Worm (Caenorhabditis elegans) whole organism, young adult: ENCODE data around the gene F46C3.7.

Source experiments
- C06A6.2 ChIP-seq: fragments of 200-800 bp; sonication (Bioruptor generic); conservative IDR thresholded peaks from 2 replicates; pipeline ENCODE4 v1.3.6; 2022; ENCODE audit warnings: missing genetic modification characterization, missing compliant biosample characterization
- D2030.7 ChIP-seq: fragments of 200-800 bp; sonication (Bioruptor generic); IDR thresholded peaks from 2 replicates; pipeline ENCODE4 v1.3.6; 2022; ENCODE audit warnings: missing genetic modification reagents, missing genetic modification characterization, missing compliant biosample characterization
- F22D6.2 ChIP-seq: sonication (generic microtip); optimal IDR thresholded peaks from 2 replicates; lab custom pipeline; 2016; ENCODE audit warnings: mild to moderate bottlenecking, missing genetic modification characterization, missing compliant biosample characterization
- F23B12.7 ChIP-seq: sonication (generic microtip); optimal IDR thresholded peaks from 2 replicates; lab custom pipeline; 2017; ENCODE audit warnings: missing genetic modification characterization, mild to moderate bottlenecking, missing compliant biosample characterization, antibody characterized with exemption, moderate library complexity; ENCODE audit not compliant: insufficient read depth
- F57A8.1 ChIP-seq: fragments of 200-800 bp; sonication (Bioruptor generic); optimal IDR thresholded peaks from 2 replicates; lab custom pipeline; 2018; ENCODE audit warnings: mild to moderate bottlenecking, missing genetic modification characterization, moderate library complexity, missing compliant biosample characterization
- K12H6.12 ChIP-seq: fragments of 200-800 bp; sonication (Bioruptor generic); optimal IDR thresholded peaks from 2 replicates; lab custom pipeline; 2018; ENCODE audit warnings: mild to moderate bottlenecking, missing genetic modification characterization, missing compliant biosample characterization
- T07F8.4 ChIP-seq: sonication (generic microtip); optimal IDR thresholded peaks from 2 replicates; lab custom pipeline; 2016; ENCODE audit warnings: mild to moderate bottlenecking, missing genetic modification characterization, moderate library complexity, missing compliant biosample characterization
- Y79H2A.3 ChIP-seq: fragments of 200-800 bp; sonication (Bioruptor generic); conservative IDR thresholded peaks from 2 replicates; pipeline ENCODE4 v1.3.6; 2022; ENCODE audit warnings: missing genetic modification reagents, missing genetic modification characterization, missing compliant biosample characterization
- akir-1 ChIP-seq: fragments of 200-800 bp; sonication (Bioruptor generic); optimal IDR thresholded peaks from 2 replicates; lab custom pipeline; 2018; ENCODE audit warnings: mild to moderate bottlenecking, missing genetic modification characterization, moderate library complexity, missing compliant biosample characterization
- ama-1 ChIP-seq, 3 experiments: fragments of 150-350 bp in 1 of 3; sonication (generic microtip) in 2 of 3; optimal IDR thresholded peaks; 2 replicates each; lab custom pipeline; 2014 to 2018; ENCODE audit warnings: missing biosample characterization in 2 of 3, missing genetic modification characterization in 2 of 3, missing genetic modification reagents in 2 of 3
- athp-1 ChIP-seq: sonication (generic microtip); optimal IDR thresholded peaks from 2 replicates; lab custom pipeline; 2017; ENCODE audit warnings: mild to moderate bottlenecking, missing genetic modification characterization, missing compliant biosample characterization
- ccch-3 ChIP-seq: fragments of 200-800 bp; sonication (Bioruptor generic); optimal IDR thresholded peaks from 2 replicates; lab custom pipeline; 2018; ENCODE audit warnings: mild to moderate bottlenecking, missing genetic modification characterization, missing compliant biosample characterization
- cebp-2 ChIP-seq: fragments of 200-800 bp; sonication (Bioruptor generic); IDR thresholded peaks from 2 replicates; pipeline ENCODE4 v1.3.6; 2022; ENCODE audit warnings: missing genetic modification characterization, missing compliant biosample characterization
- ceh-91 ChIP-seq: fragments of 200-800 bp; sonication (Bioruptor generic); IDR thresholded peaks from 2 replicates; pipeline ENCODE4 v1.3.6; 2022; ENCODE audit warnings: missing genetic modification reagents, missing genetic modification characterization, missing compliant biosample characterization
- chd-7 ChIP-seq: sonication (generic microtip); optimal IDR thresholded peaks from 2 replicates; lab custom pipeline; 2016; ENCODE audit warnings: mild to moderate bottlenecking, missing genetic modification characterization, moderate library complexity, missing compliant biosample characterization
- die-1 ChIP-seq: sonication (generic microtip); optimal IDR thresholded peaks from 2 replicates; lab custom pipeline; 2016; ENCODE audit warnings: missing genotype, mild to moderate bottlenecking, missing genetic modification characterization, missing compliant biosample characterization
- dox-1 ChIP-seq: fragments of 200-800 bp; sonication (Bioruptor generic); IDR thresholded peaks from 2 replicates; pipeline ENCODE4 v1.3.6; 2022; ENCODE audit warnings: missing genetic modification reagents, missing genetic modification characterization, missing compliant biosample characterization
- dpff-1 ChIP-seq: sonication (generic microtip); optimal IDR thresholded peaks from 2 replicates; lab custom pipeline; 2017; ENCODE audit warnings: mild to moderate bottlenecking, missing genetic modification characterization, missing compliant biosample characterization
- dpl-1 ChIP-seq: fragments of 150-350 bp; optimal IDR thresholded peaks from 2 replicates; lab custom pipeline; 2014; ENCODE audit warnings: missing biosample characterization, missing genetic modification reagents, missing genetic modification characterization
- egl-18 ChIP-seq: fragments of 200-800 bp; sonication (Bioruptor generic); IDR thresholded peaks from 2 replicates; pipeline ENCODE4 v1.3.6; 2022; ENCODE audit warnings: missing genetic modification reagents, missing genetic modification characterization, missing compliant biosample characterization
- ekl-4 ChIP-seq: fragments of 200-800 bp; sonication (Bioruptor generic); IDR thresholded peaks from 2 replicates; pipeline ENCODE4 v1.3.6; 2022; ENCODE audit warnings: missing genetic modification reagents, missing genetic modification characterization, missing compliant biosample characterization
- hlh-26 ChIP-seq: fragments of 200-800 bp; sonication (Bioruptor generic); conservative IDR thresholded peaks from 2 replicates; pipeline ENCODE4 v1.3.6; 2022; ENCODE audit warnings: missing genetic modification reagents, missing genetic modification characterization, missing compliant biosample characterization
- hrde-1 ChIP-seq: sonication (generic microtip); optimal IDR thresholded peaks from 2 replicates; lab custom pipeline; 2016; ENCODE audit warnings: missing genetic modification characterization, mild to moderate bottlenecking, missing compliant biosample characterization, moderate library complexity, missing genotype, missing genetic modification reagents, borderline replicate concordance
- madf-10 ChIP-seq: sonication (generic microtip); optimal IDR thresholded peaks from 2 replicates; lab custom pipeline; 2016; ENCODE audit warnings: mild to moderate bottlenecking, missing genetic modification characterization, missing compliant biosample characterization
- madf-3 ChIP-seq: fragments of 200-800 bp; sonication (Bioruptor generic); IDR thresholded peaks from 2 replicates; pipeline ENCODE4 v1.3.6; 2022; ENCODE audit warnings: missing genetic modification reagents, missing genetic modification characterization, missing compliant biosample characterization
- madf-6 ChIP-seq: fragments of 200-800 bp; sonication (Bioruptor generic); IDR thresholded peaks from 2 replicates; pipeline ENCODE4 v1.3.6; 2022; ENCODE audit warnings: missing genetic modification reagents, missing genetic modification characterization, missing compliant biosample characterization
- madf-8 ChIP-seq: fragments of 200-800 bp; sonication (Bioruptor generic); conservative IDR thresholded peaks from 2 replicates; pipeline ENCODE4 v1.3.6; 2022; ENCODE audit warnings: missing genetic modification reagents, missing genetic modification characterization, missing compliant biosample characterization
- mes-4 ChIP-seq: sonication (generic microtip); optimal IDR thresholded peaks from 2 replicates; lab custom pipeline; 2016; ENCODE audit warnings: missing genotype, missing genetic modification characterization, missing compliant biosample characterization
- mxl-1 ChIP-seq: sonication (generic microtip); optimal IDR thresholded peaks from 2 replicates; lab custom pipeline; 2016; ENCODE audit warnings: missing genetic modification characterization, missing compliant biosample characterization
- nhr-120 ChIP-seq: fragments of 200-800 bp; sonication (Bioruptor generic); IDR thresholded peaks from 2 replicates; pipeline ENCODE4 v1.3.6; 2022; ENCODE audit warnings: missing genetic modification characterization, missing compliant biosample characterization
- nhr-27 ChIP-seq: fragments of 200-800 bp; sonication (Bioruptor generic); optimal IDR thresholded peaks from 2 replicates; lab custom pipeline; 2018; ENCODE audit warnings: mild to moderate bottlenecking, missing genetic modification characterization, moderate library complexity, missing compliant biosample characterization
- nhr-90 ChIP-seq: sonication (generic microtip); optimal IDR thresholded peaks from 2 replicates; lab custom pipeline; 2016; ENCODE audit warnings: missing genotype, mild to moderate bottlenecking, missing genetic modification characterization, missing compliant biosample characterization
- pha-4 ChIP-seq: fragments of 150-350 bp; sonication (generic microtip); optimal IDR thresholded peaks from 2 replicates; lab custom pipeline; 2014; ENCODE audit warnings: missing biosample characterization, missing genetic modification reagents, missing genetic modification characterization
- rcor-1 ChIP-seq: fragments of 200-800 bp; sonication (Bioruptor generic); IDR thresholded peaks from 2 replicates; pipeline ENCODE4 v1.3.6; 2022; ENCODE audit warnings: missing genetic modification reagents, missing genetic modification characterization, missing compliant biosample characterization
- sea-2 ChIP-seq: fragments of 200-800 bp; sonication (Bioruptor generic); IDR thresholded peaks from 2 replicates; pipeline ENCODE4 v1.3.6; 2022; ENCODE audit warnings: missing genetic modification characterization, missing compliant biosample characterization
- snpc-4 ChIP-seq, 5 experiments: fragments of 150-350 bp in 1 of 5; sonication (generic microtip) in 4 of 5; optimal IDR thresholded peaks; 2 replicates each; lab custom pipeline; 2014 to 2018; ENCODE audit warnings: missing genetic modification characterization in 5 of 5, missing biosample characterization in 3 of 5, antibody characterized with exemption in 2 of 5, mild to moderate bottlenecking in 2 of 5, missing compliant biosample characterization in 2 of 5, missing genotype in 2 of 5, moderate library complexity in 2 of 5, missing genetic modification reagents in 1 of 5
- tbp1 ChIP-seq: fragments of 200-800 bp; sonication (Bioruptor generic); optimal IDR thresholded peaks from 2 replicates; lab custom pipeline; 2018; ENCODE audit warnings: mild to moderate bottlenecking, missing genetic modification characterization, missing compliant biosample characterization
- ztf-18 ChIP-seq: sonication (generic microtip); optimal IDR thresholded peaks from 2 replicates; lab custom pipeline; 2016; ENCODE audit warnings: missing genotype, mild to moderate bottlenecking, missing genetic modification characterization, missing compliant biosample characterization
- ztf-25 ChIP-seq: fragments of 200-800 bp; sonication (Bioruptor generic); IDR thresholded peaks from 2 replicates; pipeline ENCODE4 v1.3.6; 2022; ENCODE audit warnings: missing genetic modification reagents, missing genetic modification characterization, missing compliant biosample characterization
- ztf-28 ChIP-seq: fragments of 200-800 bp; sonication (Bioruptor generic); IDR thresholded peaks from 2 replicates; pipeline ENCODE4 v1.3.6; 2022; ENCODE audit warnings: missing genetic modification reagents, missing genetic modification characterization, missing compliant biosample characterization

F46C3.7 gene

ce11 chrX:11467320-11467732 is 27.5 kb downstream of the F46C3.7 start (continued):
- no peak for TF ChIP-seq madf-6 (GFP tag; lab: Robert Waterston, UW)
- TF ChIP-seq tbp1 (GFP tag; lab: Kevin White, UChicago) = no peak
- no peak for TF ChIP-seq egl-18 (GFP tag; lab: Robert Waterston, UW)
- no peak for TF ChIP-seq pha-4 (tag; lab: Kevin White, UChicago)
- TF ChIP-seq dox-1 (GFP tag; lab: Robert Waterston, UW) = peak; percentile 44; the same call in 1 of the 2 replicates
- no peak for TF ChIP-seq hrde-1 (tag; lab: Kevin White, UChicago)
- no peak for TF ChIP-seq ccch-3
- no peak for TF ChIP-seq ceh-91 (GFP tag; lab: Robert Waterston, UW)
- TF ChIP-seq chd-7 (tag; lab: Kevin White, UChicago) = peak; percentile 60
- no peak for TF ChIP-seq F57A8.1 (GFP tag; lab: Kevin White, UChicago)
- TF ChIP-seq Y79H2A.3 (GFP tag; lab: Robert Waterston, UW) = no peak
- TF ChIP-seq cebp-2 (GFP tag; lab: Robert Waterston, UW) = no peak
- TF ChIP-seq madf-10 (tag; lab: Kevin White, UChicago) = peak; percentile 25
- TF ChIP-seq die-1 (tag; lab: Kevin White, UChicago) = no peak
- no peak for TF ChIP-seq ztf-28 (GFP tag; lab: Robert Waterston, UW)
- TF ChIP-seq T07F8.4 (tag; lab: Kevin White, UChicago) = no peak
- no peak for TF ChIP-seq nhr-120 (GFP tag; lab: Robert Waterston, UW)
- no peak for TF ChIP-seq akir-1 (GFP tag; lab: Kevin White, UChicago)
- TF ChIP-seq athp-1 = no peak
- no peak for TF ChIP-seq nhr-27 (tag; lab: Kevin White, UChicago)
- TF ChIP-seq hlh-26 (GFP tag; lab: Robert Waterston, UW) = no peak
- TF ChIP-seq sea-2 = no peak
- no peak for TF ChIP-seq D2030.7 (GFP tag; lab: Robert Waterston, UW)
- no peak for TF ChIP-seq mes-4 (tag; lab: Kevin White, UChicago)
- TF ChIP-seq F23B12.7 = no peak
- no peak for TF ChIP-seq ekl-4 (GFP tag; lab: Robert Waterston, UW)
- no peak for TF ChIP-seq rcor-1 (GFP tag; lab: Robert Waterston, UW)
- no peak for TF ChIP-seq snpc-4 (GFP tag; optimal IDR thresholded peaks at IDR 0.05; lab: Kevin White, UChicago)
- TF ChIP-seq snpc-4 (tag; optimal IDR thresholded peaks at IDR 0.05; lab: Kevin White, UChicago) = peak in 1 of 4 experiments; percentile 22
- TF ChIP-seq F22D6.2 = no peak
- TF ChIP-seq dpff-1 = no peak
- TF ChIP-seq C06A6.2 (GFP tag; lab: Robert Waterston, UW) = no peak
- no peak for TF ChIP-seq mxl-1
- no peak for TF ChIP-seq madf-8 (GFP tag; lab: Robert Waterston, UW)
- no peak for TF ChIP-seq ztf-25
- no peak for TF ChIP-seq madf-3 (GFP tag; lab: Robert Waterston, UW)

ce11 chrX:11468814-11469213 is 29.0 kb downstream of the F46C3.7 start:
- TF ChIP-seq ama-1 (optimal IDR thresholded peaks at IDR 0.05; lab: Kevin White, UChicago) (no peak), ama-1 (GFP tag; optimal IDR thresholded peaks at IDR 0.05; lab: Kevin White, UChicago) (no peak), ztf-18 (tag; lab: Kevin White, UChicago) (no peak), K12H6.12 (no peak), dpl-1 (no peak), nhr-90 (tag; lab: Kevin White, UChicago) (no peak)
